Fruit fly (Drosophila melanogaster) S2 (cell line): ENCODE measurements around the gene CG31388.

Experiments used
- CG8478 ChIP-seq: fragments of >200 bp; optimal IDR thresholded peaks from 2 replicates; lab custom pipeline; 2018
- CTCF ChIP-seq, 2 experiments: fragments of >200 bp; optimal IDR thresholded peaks; 2 replicates each; lab custom pipeline; 2018

dm6 chr3R:11270574-11270973 is 33.0 kb downstream of the CG31388 start:
- no peak for TF ChIP-seq CG8478 (lab: Kevin White, UChicago)
- no peak for TF ChIP-seq CTCF (optimal IDR thresholded peaks at IDR 0.05; lab: Kevin White, UChicago)
